Fruit fly (Drosophila melanogaster): ENCODE measurements around the gene CG9970.
A peak's percentile ranks its signal among the peaks of the same experiment; 100 is the strongest.

CG9970 gene

DNA sequence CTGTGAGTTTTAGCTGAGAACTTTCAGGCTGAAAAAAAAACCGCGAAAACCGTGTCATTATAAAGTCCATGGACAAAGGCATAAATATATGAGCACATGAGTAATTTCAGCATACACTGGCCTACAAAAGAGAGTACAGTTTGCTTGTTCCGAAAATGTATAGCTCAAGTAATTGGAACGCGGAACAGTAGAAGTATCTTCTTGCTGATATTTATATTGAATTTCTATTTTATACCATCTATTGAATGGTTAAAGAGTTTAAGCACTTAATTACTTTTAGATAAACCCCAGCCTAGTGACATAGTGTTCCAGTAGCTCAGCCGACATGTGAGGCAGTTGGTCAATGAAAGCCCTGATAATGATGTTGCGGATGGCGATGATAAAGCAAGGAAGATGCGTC, 49.6 kb downstream of the CG9970 start:
- TF ChIP-seq net (GFP tag; optimal IDR thresholded peaks at IDR 0.05) (peak; percentile 33), esn (GFP tag; optimal IDR thresholded peaks at IDR 0.05) (peak; percentile 58), CG9139 (GFP tag; optimal IDR thresholded peaks at IDR 0.05) (peak; percentile 45), Lpt (GFP tag; optimal IDR thresholded peaks at IDR 0.05) (no peak), CG3032 (tag; optimal IDR thresholded peaks at IDR 0.05) (peak; percentile 71), CG11762 (GFP tag; optimal IDR thresholded peaks at IDR 0.05; ENCODE audit: insufficient read depth) (peak; percentile 29), CG16779 (tag; optimal IDR thresholded peaks at IDR 0.05) (no peak), fd85E (GFP tag; optimal IDR thresholded peaks at IDR 0.05) (no peak), CG11902 (GFP tag; optimal IDR thresholded peaks at IDR 0.05) (peak; percentile 50), fkh (GFP tag; optimal IDR thresholded peaks at IDR 0.05) (no peak), CG7368 (GFP tag; optimal IDR thresholded peaks at IDR 0.05) (no peak), CG6792 (GFP tag; optimal IDR thresholded peaks at IDR 0.05) (peak; percentile 45), CG31627 (GFP tag; optimal IDR thresholded peaks at IDR 0.05) (peak; percentile 42), Sox14 (GFP tag; optimal IDR thresholded peaks at IDR 0.05) (peak; percentile 70), cyc (GFP tag; optimal IDR thresholded peaks at IDR 0.05) (peak; percentile 46), eg (GFP tag; IDR thresholded peaks at IDR 0.05) (no peak), Hr39 (GFP tag; optimal IDR thresholded peaks at IDR 0.05) (peak; percentile 43), Hr38 (GFP tag; optimal IDR thresholded peaks at IDR 0.05) (no peak), CG8319 (GFP tag; optimal IDR thresholded peaks at IDR 0.05) (peak; percentile 35), Blimp-1 (GFP tag; optimal IDR thresholded peaks at IDR 0.05) (peak; percentile 17), svp (GFP tag) (peak; percentile 79), dsx (GFP tag; optimal IDR thresholded peaks at IDR 0.05; ENCODE audit: poor library complexity, severe bottlenecking) (peak; percentile 64), CG10669 (GFP tag; optimal IDR thresholded peaks at IDR 0.05) (peak; percentile 81), CG3919 (GFP tag; optimal IDR thresholded peaks at IDR 0.05) (peak; percentile 63), CG10631 (GFP tag; optimal IDR thresholded peaks at IDR 0.05) (peak; percentile 36), spab (GFP tag; optimal IDR thresholded peaks at IDR 0.05) (peak; percentile 59), CG1621 (tag; optimal IDR thresholded peaks at IDR 0.05) (peak; percentile 57), Sox15 (GFP tag; optimal IDR thresholded peaks at IDR 0.05) (peak; percentile 27), lz (GFP tag; optimal IDR thresholded peaks at IDR 0.05) (peak; percentile 8), Sox102F (GFP tag; optimal IDR thresholded peaks at IDR 0.05) (peak; percentile 65), Eip75B (GFP tag; optimal IDR thresholded peaks at IDR 0.05) (peak; percentile 55), Gug (GFP tag; IDR thresholded peaks at IDR 0.05) (no peak), Met (GFP tag; optimal IDR thresholded peaks at IDR 0.05) (peak; percentile 71), CG4318 (GFP tag; optimal IDR thresholded peaks at IDR 0.05) (no peak), Eip78C (GFP tag) (peak; percentile 89), acj6 (GFP tag; optimal IDR thresholded peaks at IDR 0.05) (peak; percentile 59), Ets96B (tag; optimal IDR thresholded peaks at IDR 0.05) (peak; percentile 82), CG8119 (GFP tag; IDR thresholded peaks at IDR 0.05) (0 out of 3 replicates have a peak, but pooled peaks have one; percentile 19), CG8632 (GFP tag; optimal IDR thresholded peaks at IDR 0.05) (peak; percentile 58), Ets21C (GFP tag; optimal IDR thresholded peaks at IDR 0.05) (no peak), salr (GFP tag; optimal IDR thresholded peaks at IDR 0.05) (peak in 1 of 2 experiments; percentile 63), topi (GFP tag; optimal IDR thresholded peaks at IDR 0.05) (peak; percentile 62), fd59A (GFP tag; optimal IDR thresholded peaks at IDR 0.05) (peak; percentile 55), CG6808 (GFP tag; optimal IDR thresholded peaks at IDR 0.05) (peak; percentile 69), Hr4 (GFP tag; optimal IDR thresholded peaks at IDR 0.05) (no peak), CG6854 (GFP tag; optimal IDR thresholded peaks at IDR 0.05) (no peak), Eip93F (GFP tag; optimal IDR thresholded peaks at IDR 0.05) (no peak), Smox (GFP tag; optimal IDR thresholded peaks at IDR 0.05) (peak; percentile 59), CG34406 (GFP tag; optimal IDR thresholded peaks at IDR 0.05) (peak; percentile 49), CG32006 (GFP tag; optimal IDR thresholded peaks at IDR 0.05) (no peak), achi (GFP tag; optimal IDR thresholded peaks at IDR 0.05) (peak; percentile 49), ss (GFP tag; optimal IDR thresholded peaks at IDR 0.05) (peak in 1 of 2 experiments; percentile 43)
